Worm (Caenorhabditis elegans) whole organism, L4/young adult: ENCODE results near the gene ZK1307.4.

ENCODE experiments used
- W03F9.2 ChIP-seq: fragments of 150-350 bp; optimal IDR thresholded peaks from 2 replicates; lab custom pipeline; 2014; ENCODE audit warnings: missing biosample characterization, missing genetic modification characterization
- dao-5 ChIP-seq: sonication (generic microtip); optimal IDR thresholded peaks from 2 replicates; lab custom pipeline; 2016; ENCODE audit warnings: missing genotype, missing genetic modification characterization, moderate library complexity, missing compliant biosample characterization
- him-1 ChIP-seq: sonication (generic microtip); optimal IDR thresholded peaks from 2 replicates; lab custom pipeline; 2016; ENCODE audit warnings: missing genotype, missing genetic modification reagents, missing genetic modification characterization, missing compliant biosample characterization

The ZK1307.4 gene

ce11 chrII:9646122-9646555, 5.5 kb downstream of the ZK1307.4 start:
- TF ChIP-seq W03F9.2 (tag; lab: Kevin White, UChicago) = no peak
- TF ChIP-seq him-1 (tag; lab: Kevin White, UChicago) = no peak
- TF ChIP-seq dao-5 (tag; lab: Kevin White, UChicago) = no peak

DNA sequence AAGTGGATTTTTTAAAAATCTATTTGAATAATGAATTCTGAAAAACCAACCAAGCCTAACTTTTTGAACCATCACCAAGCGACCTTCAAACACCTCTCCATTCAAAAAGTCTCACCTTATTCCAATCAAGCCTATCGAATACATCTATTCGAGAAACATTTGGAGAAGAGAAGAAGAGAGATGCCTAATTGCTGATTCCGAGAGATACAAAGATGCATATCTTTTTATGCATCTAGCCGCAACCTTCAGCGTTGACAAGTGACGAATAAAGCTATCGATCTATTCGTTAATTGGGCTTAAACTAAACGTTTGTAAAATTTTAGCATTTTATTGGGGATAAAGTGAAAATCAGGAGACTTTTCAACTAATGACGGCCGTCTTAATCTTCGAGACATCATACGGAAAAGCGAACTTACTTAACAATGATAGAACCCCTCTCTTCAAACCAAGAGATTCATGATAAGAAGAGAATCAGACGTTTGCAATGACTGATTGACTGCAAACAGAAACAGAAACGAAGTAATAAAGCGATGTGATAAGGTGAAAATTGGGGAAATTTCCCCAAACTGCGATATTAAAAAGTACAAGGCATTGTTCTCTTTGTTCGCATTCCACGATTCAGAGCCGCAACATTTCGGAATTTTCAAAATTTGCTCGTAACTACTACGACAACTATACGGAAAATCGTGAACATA, 6.5 kb downstream of the ZK1307.4 start:
- TF ChIP-seq dao-5 (tag; lab: Kevin White, UChicago) (no peak), W03F9.2 (tag; lab: Kevin White, UChicago) (peak; percentile 15)

- TF ChIP-seq him-1 (tag; lab: Kevin White, UChicago) (no peak), dao-5 (tag; lab: Kevin White, UChicago) (no peak), W03F9.2 (tag; lab: Kevin White, UChicago) (no peak)
Observed at ce11 chrII:9644438-9644837, 7.2 kb downstream of the ZK1307.4 start, which contains the start of gene fzr-1. Gene fzr-1, minus strand, starts transcription at chrII:9644466.

ce11 chrII:9636300-9636699, 15.3 kb downstream of the ZK1307.4 start, which contains the start of gene ZK1307.7:
Gene ZK1307.7, plus strand, starts transcription at chrII:9636600.
- TF ChIP-seq dao-5 (tag; lab: Kevin White, UChicago) = no peak
- TF ChIP-seq him-1 (tag; lab: Kevin White, UChicago) = no peak
- no peak for TF ChIP-seq W03F9.2 (tag; lab: Kevin White, UChicago)

DNA sequence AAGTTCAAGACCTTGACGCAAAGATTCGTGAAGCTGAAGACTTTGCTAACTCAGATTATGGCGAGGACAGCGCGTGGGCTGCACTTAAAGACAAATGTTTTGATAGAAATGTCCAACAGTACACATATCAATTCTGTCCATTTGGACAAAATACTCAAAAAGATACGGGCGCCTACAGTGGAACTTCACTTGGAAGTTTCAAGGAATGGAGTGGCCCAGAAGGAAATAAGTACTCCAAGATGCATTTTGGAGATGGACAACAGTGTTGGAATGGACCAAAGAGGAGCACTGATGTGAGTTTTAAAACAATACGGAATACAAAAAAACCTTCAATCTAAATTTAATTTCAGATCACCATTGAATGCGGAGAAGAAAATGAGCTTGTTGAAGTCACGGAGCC, 25.7 kb downstream of the ZK1307.4 start:
- no peak for TF ChIP-seq W03F9.2 (tag; lab: Kevin White, UChicago)
- TF ChIP-seq him-1 (tag; lab: Kevin White, UChicago) = no peak
- TF ChIP-seq dao-5 (tag; lab: Kevin White, UChicago) = no peak

DNA sequence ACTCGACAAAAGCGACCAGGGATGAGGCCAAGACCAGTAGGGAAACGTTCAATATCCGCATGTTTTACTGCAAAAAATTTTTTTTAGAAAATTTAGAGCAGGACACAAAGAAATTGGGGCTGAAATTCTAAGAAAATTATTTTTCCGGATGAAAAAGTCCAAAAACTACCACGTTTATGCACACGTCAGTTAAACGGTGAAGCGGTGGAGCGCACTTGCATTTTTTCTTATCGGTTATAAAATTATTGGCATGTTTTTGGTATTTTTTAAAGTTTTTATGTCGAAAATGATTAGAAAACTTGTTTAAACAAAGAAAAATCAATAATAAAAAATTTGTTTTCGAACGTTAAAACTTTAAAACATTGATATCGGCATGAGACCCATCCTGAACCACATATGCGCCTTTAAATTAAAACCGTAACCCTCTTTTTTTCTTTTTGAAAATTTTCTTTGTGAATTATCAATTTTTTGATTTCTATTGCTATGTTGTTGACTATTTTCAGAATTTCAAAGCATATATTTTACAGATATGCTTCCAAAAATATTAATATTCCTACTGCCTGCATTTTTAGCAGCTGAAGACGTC, 27.4 kb downstream of the ZK1307.4 start, which contains the start of the genes dnj-20 and ZK1307.8:
dnj-20 (minus strand) TSS at position 67 of the 586 bp plus-strand sequence.
ZK1307.8 (plus strand) TSS at position 504 of the 586 bp plus-strand sequence.
- TF ChIP-seq him-1 (tag; lab: Kevin White, UChicago) (no peak), dao-5 (tag; lab: Kevin White, UChicago) (no peak), W03F9.2 (tag; lab: Kevin White, UChicago) (peak; percentile 35)

DNA sequence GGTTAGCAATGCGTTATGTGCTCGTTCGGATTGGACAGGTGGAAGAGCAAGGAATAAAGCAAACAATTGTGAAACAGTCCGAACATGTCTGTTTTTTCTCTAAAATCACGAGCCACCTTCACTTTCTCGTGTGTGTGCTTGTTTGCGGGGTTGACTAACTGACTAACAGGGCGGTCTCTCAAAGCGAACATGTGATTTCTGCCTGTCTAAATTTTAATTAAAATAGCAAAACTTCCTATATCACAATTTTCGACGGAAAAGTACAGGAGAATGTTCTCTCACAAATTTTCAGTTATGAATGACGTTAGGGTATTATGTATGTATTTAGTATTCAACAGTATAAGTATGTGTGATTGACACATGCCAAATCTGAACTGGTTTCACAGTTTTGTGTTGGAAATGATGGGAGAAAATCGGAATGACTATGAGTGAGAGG, 29.7 kb downstream of the ZK1307.4 start:
- TF ChIP-seq W03F9.2 (tag; lab: Kevin White, UChicago) (peak; percentile 14), dao-5 (tag; lab: Kevin White, UChicago) (no peak)

- no peak for TF ChIP-seq dao-5 (tag; lab: Kevin White, UChicago)
- no peak for TF ChIP-seq W03F9.2 (tag; lab: Kevin White, UChicago)
- TF ChIP-seq him-1 (tag; lab: Kevin White, UChicago) = no peak
Observed at ce11 chrII:9621121-9621520, 30.5 kb downstream of the ZK1307.4 start.

- TF ChIP-seq dao-5 (tag; lab: Kevin White, UChicago) (no peak), W03F9.2 (tag; lab: Kevin White, UChicago) (no peak), him-1 (tag; lab: Kevin White, UChicago) (no peak)
Observed at ce11 chrII:9620616-9621015, 31.0 kb downstream of the ZK1307.4 start.

ce11 chrII:9619995-9620535, 31.5 kb downstream of the ZK1307.4 start:
- TF ChIP-seq W03F9.2 (tag; lab: Kevin White, UChicago) = no peak
- TF ChIP-seq dao-5 (tag; lab: Kevin White, UChicago) = no peak

DNA sequence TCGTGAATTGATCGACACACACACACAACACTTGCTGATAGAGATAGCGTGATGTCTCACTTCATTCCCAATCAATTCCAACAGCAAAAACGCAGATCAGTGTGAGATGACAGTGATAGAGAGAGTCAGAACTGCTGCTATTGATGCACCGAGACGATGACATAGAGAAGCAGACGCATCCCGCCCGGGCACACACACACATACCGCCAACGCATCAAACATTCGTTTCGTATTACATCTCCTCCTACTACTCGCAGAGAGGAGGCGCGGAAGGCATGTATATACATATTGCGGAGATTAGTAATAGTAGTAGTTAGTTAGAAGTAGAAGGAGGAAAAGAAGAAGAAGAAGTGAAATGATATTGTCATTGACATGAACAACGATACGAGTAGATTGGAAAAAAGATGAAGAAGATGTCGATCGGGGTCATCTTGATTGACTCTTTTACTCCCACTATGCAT, 32.2 kb downstream of the ZK1307.4 start:
- no peak for TF ChIP-seq him-1 (tag; lab: Kevin White, UChicago)
- TF ChIP-seq dao-5 (tag; lab: Kevin White, UChicago) = no peak
- no peak for TF ChIP-seq W03F9.2 (tag; lab: Kevin White, UChicago)

- no peak for TF ChIP-seq dao-5 (tag; lab: Kevin White, UChicago)
- no peak for TF ChIP-seq W03F9.2 (tag; lab: Kevin White, UChicago)
- TF ChIP-seq him-1 (tag; lab: Kevin White, UChicago) = no peak
Observed at ce11 chrII:9618759-9619158, 32.8 kb downstream of the ZK1307.4 start.

- TF ChIP-seq W03F9.2 (tag; lab: Kevin White, UChicago) = no peak
- no peak for TF ChIP-seq dao-5 (tag; lab: Kevin White, UChicago)
- TF ChIP-seq him-1 (tag; lab: Kevin White, UChicago) = no peak
Observed at ce11 chrII:9617902-9618245, 33.7 kb downstream of the ZK1307.4 start.
